Worm (Caenorhabditis elegans) whole organism, L4 larva: ENCODE data around the gene rmif-2.

Experiments
- ZK546.5 ChIP-seq, 2 experiments: sonication (generic microtip); optimal IDR thresholded peaks; 2 replicates each; lab custom pipeline; 2017; ENCODE audit warnings: missing biosample characterization in 2 of 2, missing genetic modification characterization in 2 of 2
- aly-2 ChIP-seq: sonication (generic microtip); optimal IDR thresholded peaks from 2 replicates; lab custom pipeline; 2018; ENCODE audit warnings: missing biosample characterization, missing genetic modification characterization
- ceh-44 ChIP-seq: fragments of 200-800 bp; sonication (Bioruptor generic); IDR thresholded peaks from 2 replicates; pipeline ENCODE4 v1.3.6; 2022; ENCODE audit warnings: missing genetic modification reagents, missing genetic modification characterization, missing compliant biosample characterization
- ceh-82 ChIP-seq: sonication (generic microtip); optimal IDR thresholded peaks from 2 replicates; lab custom pipeline; 2017; ENCODE audit warnings: missing biosample characterization, missing genetic modification characterization
- fos-1 ChIP-seq: fragments of 150-350 bp; optimal IDR thresholded peaks from 2 replicates; lab custom pipeline; 2014; ENCODE audit warnings: missing biosample characterization, missing genetic modification characterization
- jun-1 ChIP-seq: fragments of 150-350 bp; optimal IDR thresholded peaks from 2 replicates; lab custom pipeline; 2014; ENCODE audit warnings: missing biosample characterization, missing genetic modification reagents, missing genetic modification characterization
- nhr-28 ChIP-seq: fragments of 150-350 bp; optimal IDR thresholded peaks from 2 replicates; lab custom pipeline; 2014; ENCODE audit warnings: missing biosample characterization, missing genetic modification characterization
- nhr-6 ChIP-seq: fragments of 150-350 bp; optimal IDR thresholded peaks from 2 replicates; lab custom pipeline; 2014; ENCODE audit warnings: missing biosample characterization, missing genetic modification characterization
- nhr-77 ChIP-seq: fragments of 150-350 bp; optimal IDR thresholded peaks from 2 replicates; lab custom pipeline; 2014; ENCODE audit warnings: missing biosample characterization, missing genetic modification characterization
- skn-1 ChIP-seq: fragments of 150-350 bp; optimal IDR thresholded peaks from 2 replicates; lab custom pipeline; 2014; ENCODE audit warnings: missing biosample characterization, missing genetic modification characterization
- snpc-4 ChIP-seq: fragments of 150-350 bp; optimal IDR thresholded peaks from 2 replicates; lab custom pipeline; 2014; ENCODE audit warnings: missing biosample characterization, missing genetic modification characterization
- zag-1 ChIP-seq: fragments of 150-350 bp; optimal IDR thresholded peaks from 2 replicates; lab custom pipeline; 2014; ENCODE audit warnings: missing biosample characterization, missing genetic modification characterization

- TF ChIP-seq ceh-44 (no peak), ZK546.5 (tag; optimal IDR thresholded peaks at IDR 0.05; lab: Kevin White, UChicago) (no peak), ceh-82 (no peak), nhr-28 (tag; lab: Kevin White, UChicago) (no peak), snpc-4 (tag; lab: Kevin White, UChicago) (no peak), zag-1 (tag; lab: Kevin White, UChicago) (no peak), nhr-77 (tag; lab: Kevin White, UChicago) (no peak), jun-1 (no peak), aly-2 (tag; lab: Kevin White, UChicago) (no peak), skn-1 (no peak), nhr-6 (tag; lab: Kevin White, UChicago) (no peak), fos-1 (tag; lab: Kevin White, UChicago) (no peak)
These were observed 19.3 kb upstream of the rmif-2 start, which contains the start of gene C50A2.7 for ce11 chrIV:1163126-1163525.
